Fruit fly (Drosophila melanogaster) Kc167 (cell line): ENCODE measurements around the gene CG10834.

Source experiments
- Myc ChIP-seq: fragments of >200 bp; optimal IDR thresholded peaks from 2 replicates; lab custom pipeline; 2017; ENCODE audit warnings: missing external identifiers
- h ChIP-seq: fragments of >200 bp; optimal IDR thresholded peaks from 3 replicates; lab custom pipeline; 2018; ENCODE audit warnings: missing external identifiers
- insv ChIP-seq: fragments of >200 bp; optimal IDR thresholded peaks from 3 replicates; lab custom pipeline; 2018; ENCODE audit warnings: missing external identifiers
- psq ChIP-seq: fragments of >200 bp; optimal IDR thresholded peaks from 2 replicates; lab custom pipeline; 2017; ENCODE audit warnings: missing external identifiers
- ttk ChIP-seq: sonication (Bioruptor generic); optimal IDR thresholded peaks from 2 replicates; lab custom pipeline; 2017; ENCODE audit warnings: missing external identifiers

DNA sequence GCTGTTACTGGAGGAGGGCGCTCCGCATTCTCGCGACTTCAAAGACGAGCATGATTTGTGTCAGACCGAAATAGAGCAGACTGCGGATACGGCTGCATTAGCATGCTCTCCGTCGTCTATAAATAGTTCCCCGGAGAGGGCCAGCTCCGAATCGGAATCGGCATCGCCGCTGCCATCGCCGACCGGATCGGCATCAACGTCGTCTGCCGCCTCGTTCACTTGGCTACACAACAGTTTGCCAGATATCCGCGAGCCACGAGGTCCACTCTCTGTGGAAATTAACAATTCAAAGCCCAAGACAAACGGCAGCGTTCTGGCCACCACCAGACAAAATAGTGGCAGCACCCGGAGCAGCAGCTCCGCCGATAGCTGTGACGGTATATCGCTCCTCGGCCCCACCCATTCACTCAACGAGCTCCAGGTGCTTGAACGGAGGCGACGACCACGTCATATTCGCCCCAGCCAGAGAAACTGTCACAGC lies 35.6 kb upstream of the CG10834 start:
- TF ChIP-seq ttk (lab: Kevin White, UChicago) (no peak), h (no peak), Myc (lab: Kevin White, UChicago) (no peak), insv (no peak), psq (lab: Kevin White, UChicago) (no peak)
